Worm (Caenorhabditis elegans): ENCODE results near the gene R144.12.

DNA sequence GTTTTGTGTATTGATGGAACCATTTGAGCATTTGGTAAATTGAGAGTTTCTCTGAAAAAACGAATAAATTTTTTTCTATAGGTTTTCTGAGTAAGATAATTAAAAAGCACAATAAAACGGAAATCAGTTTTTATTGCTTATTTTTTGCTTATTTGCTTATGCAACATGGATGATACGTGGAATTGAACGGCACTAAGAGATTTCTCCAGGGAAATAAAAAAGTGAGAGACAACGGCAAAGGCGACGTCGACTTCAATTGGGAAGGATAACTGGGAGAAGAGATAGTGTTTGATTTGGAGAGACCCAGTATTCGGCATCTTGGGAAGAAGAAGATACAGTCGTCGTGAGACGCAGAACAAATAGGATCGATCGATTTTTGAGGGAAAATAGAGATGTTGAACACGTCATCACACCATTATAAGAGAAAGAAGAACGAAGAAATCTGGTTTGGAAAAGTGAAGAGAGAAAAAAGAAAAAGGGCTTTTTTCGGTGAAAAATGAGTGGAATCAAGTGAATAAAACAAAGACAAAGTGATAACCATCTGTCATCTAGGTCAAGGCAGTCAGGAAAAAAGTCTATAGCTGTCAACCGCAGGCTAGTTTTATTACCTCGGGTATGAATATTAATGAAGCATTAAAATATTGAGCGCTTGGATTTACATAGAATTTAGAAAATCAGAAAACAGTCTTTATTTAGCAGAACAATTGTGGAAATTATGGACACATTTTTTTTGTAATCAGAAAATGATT is 8.5 kb downstream of the R144.12 start, which contains the start of gene tmem-131:
- TF ChIP-seq egl-44 (GFP tag; IDR thresholded peaks at IDR 0.05) = no peak
- TF ChIP-seq nhr-90 (tag; optimal IDR thresholded peaks at IDR 0.05) = no peak
- TF ChIP-seq unc-130 (GFP tag; optimal IDR thresholded peaks at IDR 0.05) = no peak
- TF ChIP-seq ceh-58 (GFP tag; IDR thresholded peaks at IDR 0.05) = no peak
- no peak for TF ChIP-seq bed-1 (GFP tag; IDR thresholded peaks at IDR 0.05)
- TF ChIP-seq rpc-1 (optimal IDR thresholded peaks at IDR 0.05) = no peak
- no peak for TF ChIP-seq rpc-1 (tag; optimal IDR thresholded peaks at IDR 0.05)
